Worm (Caenorhabditis elegans) whole organism, L2 larva: ENCODE measurements around the gene idpa-1.
A peak's percentile ranks its signal among the peaks of the same experiment; 100 is the strongest.

Source experiments
- F13H6.1 ChIP-seq: sonication (generic microtip); optimal IDR thresholded peaks from 2 replicates; lab custom pipeline; 2016; ENCODE audit warnings: missing genetic modification characterization, missing compliant biosample characterization
- R02D3.7 ChIP-seq: fragments of 150-350 bp; optimal IDR thresholded peaks from 2 replicates; lab custom pipeline; 2014; ENCODE audit warnings: missing biosample characterization, missing genetic modification characterization
- Y55F3AM.14 ChIP-seq: fragments of 200-800 bp; sonication (Bioruptor generic); optimal IDR thresholded peaks from 2 replicates; lab custom pipeline; 2018; ENCODE audit warnings: mild to moderate bottlenecking, missing genetic modification characterization, missing compliant biosample characterization
- ZK546.5 ChIP-seq: sonication (generic microtip); optimal IDR thresholded peaks from 2 replicates; lab custom pipeline; 2017; ENCODE audit warnings: missing biosample characterization, missing genetic modification characterization
- alr-1 ChIP-seq: fragments of 150-350 bp; optimal IDR thresholded peaks from 2 replicates; lab custom pipeline; 2014; ENCODE audit warnings: missing biosample characterization, missing genetic modification characterization
- aly-2 ChIP-seq: fragments of 150-350 bp; optimal IDR thresholded peaks from 2 replicates; lab custom pipeline; 2014; ENCODE audit warnings: missing biosample characterization, missing genetic modification characterization
- ama-1 ChIP-seq: fragments of 150-350 bp; optimal IDR thresholded peaks from 2 replicates; lab custom pipeline; 2018; ENCODE audit warnings: inconsistent platforms
- blmp-1 ChIP-seq: sonication (generic microtip); optimal IDR thresholded peaks from 2 replicates; lab custom pipeline; 2017; ENCODE audit warnings: missing genetic modification characterization, mild to moderate bottlenecking, missing compliant biosample characterization, antibody characterized with exemption, moderate library complexity; ENCODE audit not compliant: insufficient read depth
- ceh-82 ChIP-seq: fragments of 150-350 bp; optimal IDR thresholded peaks from 2 replicates; lab custom pipeline; 2014; ENCODE audit warnings: missing biosample characterization, missing genetic modification characterization
- crh-2 ChIP-seq: sonication (generic microtip); optimal IDR thresholded peaks from 2 replicates; lab custom pipeline; 2017; ENCODE audit warnings: missing biosample characterization, missing genetic modification characterization
- dmd-4 ChIP-seq: sonication (generic microtip); optimal IDR thresholded peaks from 2 replicates; lab custom pipeline; 2017; ENCODE audit warnings: missing biosample characterization, missing genetic modification characterization
- egl-27 ChIP-seq: sonication (generic microtip); optimal IDR thresholded peaks from 3 replicates; lab custom pipeline; 2017; ENCODE audit warnings: missing biosample characterization, missing genetic modification reagents, missing genetic modification characterization
- elt-1 ChIP-seq: fragments of 150-350 bp; optimal IDR thresholded peaks from 2 replicates; lab custom pipeline; 2014; ENCODE audit warnings: missing biosample characterization, missing genetic modification characterization
- elt-3 ChIP-seq: sonication (generic microtip); optimal IDR thresholded peaks from 2 replicates; lab custom pipeline; 2017; ENCODE audit warnings: missing biosample characterization, missing genetic modification characterization
- fos-1 ChIP-seq: fragments of 150-350 bp; optimal IDR thresholded peaks from 2 replicates; lab custom pipeline; 2014; ENCODE audit warnings: missing biosample characterization, missing genetic modification characterization
- gmeb-1 ChIP-seq: fragments of 150-350 bp; optimal IDR thresholded peaks from 2 replicates; lab custom pipeline; 2014; ENCODE audit warnings: missing biosample characterization, missing genetic modification characterization
- lin-11 ChIP-seq: fragments of 150-350 bp; sonication (generic microtip); optimal IDR thresholded peaks from 2 replicates; lab custom pipeline; 2014; ENCODE audit warnings: missing biosample characterization, missing genetic modification characterization, inconsistent platforms, mixed read lengths
- lin-13 ChIP-seq: fragments of 150-350 bp; optimal IDR thresholded peaks from 2 replicates; lab custom pipeline; 2014; ENCODE audit warnings: missing biosample characterization, missing genetic modification reagents, missing genetic modification characterization
- lin-39 ChIP-seq: fragments of 150-350 bp; optimal IDR thresholded peaks from 2 replicates; lab custom pipeline; 2014; ENCODE audit warnings: missing biosample characterization, missing genetic modification reagents, missing genetic modification characterization
- lsy-2 ChIP-seq, 2 experiments: fragments of 150-350 bp in 1 of 2; sonication (generic microtip) in 1 of 2; optimal IDR thresholded peaks; 2 replicates each; lab custom pipeline; 2014 to 2017; ENCODE audit warnings: missing biosample characterization in 2 of 2, missing genetic modification characterization in 2 of 2
- mab-5 ChIP-seq: fragments of 150-350 bp; optimal IDR thresholded peaks from 2 replicates; lab custom pipeline; 2014; ENCODE audit warnings: missing biosample characterization, missing genetic modification characterization
- mbf-1 ChIP-seq: sonication (generic microtip); optimal IDR thresholded peaks from 2 replicates; lab custom pipeline; 2017; ENCODE audit warnings: missing biosample characterization, missing genetic modification characterization
- mdl-1 ChIP-seq, 2 experiments: fragments of 150-350 bp in 1 of 2; sonication (generic microtip) in 1 of 2; optimal IDR thresholded peaks; 2 replicates each; lab custom pipeline; 2017; ENCODE audit warnings: missing biosample characterization in 2 of 2, missing genetic modification characterization in 2 of 2
- nhr-11 ChIP-seq: fragments of 150-350 bp; optimal IDR thresholded peaks from 2 replicates; lab custom pipeline; 2014; ENCODE audit warnings: missing biosample characterization, missing genetic modification characterization
- nhr-12 ChIP-seq: fragments of 150-350 bp; optimal IDR thresholded peaks from 2 replicates; lab custom pipeline; 2014; ENCODE audit warnings: missing biosample characterization, missing genetic modification characterization
- nhr-129 ChIP-seq: fragments of 150-350 bp; optimal IDR thresholded peaks from 2 replicates; lab custom pipeline; 2014; ENCODE audit warnings: missing biosample characterization, missing genetic modification characterization
- nhr-21 ChIP-seq: fragments of 150-350 bp; optimal IDR thresholded peaks from 2 replicates; lab custom pipeline; 2014; ENCODE audit warnings: missing biosample characterization, missing genetic modification characterization
- nhr-23 ChIP-seq: fragments of 150-350 bp; optimal IDR thresholded peaks from 2 replicates; lab custom pipeline; 2014; ENCODE audit warnings: missing biosample characterization, missing genetic modification reagents, missing genetic modification characterization
- nhr-25 ChIP-seq: fragments of 150-350 bp; sonication (generic microtip); optimal IDR thresholded peaks from 3 replicates; lab custom pipeline; 2014; ENCODE audit warnings: missing biosample characterization, missing genetic modification characterization
- nhr-6 ChIP-seq: fragments of 150-350 bp; optimal IDR thresholded peaks from 2 replicates; lab custom pipeline; 2014; ENCODE audit warnings: missing biosample characterization, missing genetic modification characterization
- peb-1 ChIP-seq: fragments of 150-350 bp; optimal IDR thresholded peaks from 2 replicates; lab custom pipeline; 2014; ENCODE audit warnings: missing biosample characterization, missing genetic modification characterization
- sem-4 ChIP-seq: fragments of 150-350 bp; optimal IDR thresholded peaks from 2 replicates; lab custom pipeline; 2014; ENCODE audit warnings: missing biosample characterization, missing genetic modification reagents, missing genetic modification characterization
- sma-3 ChIP-seq: sonication (generic microtip); optimal IDR thresholded peaks from 2 replicates; lab custom pipeline; 2016; ENCODE audit warnings: missing genetic modification reagents, missing genetic modification characterization, missing compliant biosample characterization
- sma-9 ChIP-seq, 2 experiments: fragments of 150-350 bp in 1 of 2; sonication (generic microtip) in 1 of 2; optimal IDR thresholded peaks; 2 replicates each; lab custom pipeline; 2014 to 2016; ENCODE audit warnings: missing genetic modification characterization in 2 of 2, mild to moderate bottlenecking in 1 of 2, missing biosample characterization in 1 of 2, missing compliant biosample characterization in 1 of 2, missing genetic modification reagents in 1 of 2, moderate library complexity in 1 of 2
- zag-1 ChIP-seq: fragments of 150-350 bp; optimal IDR thresholded peaks from 2 replicates; lab custom pipeline; 2014; ENCODE audit warnings: missing biosample characterization, missing genetic modification characterization
- ztf-11 ChIP-seq: sonication (generic microtip); optimal IDR thresholded peaks from 2 replicates; lab custom pipeline; 2017; ENCODE audit warnings: missing biosample characterization, missing genetic modification characterization
- ztf-4 ChIP-seq: fragments of 150-350 bp; optimal IDR thresholded peaks from 2 replicates; lab custom pipeline; 2014; ENCODE audit warnings: missing biosample characterization, missing genetic modification characterization

The idpa-1 gene

DNA sequence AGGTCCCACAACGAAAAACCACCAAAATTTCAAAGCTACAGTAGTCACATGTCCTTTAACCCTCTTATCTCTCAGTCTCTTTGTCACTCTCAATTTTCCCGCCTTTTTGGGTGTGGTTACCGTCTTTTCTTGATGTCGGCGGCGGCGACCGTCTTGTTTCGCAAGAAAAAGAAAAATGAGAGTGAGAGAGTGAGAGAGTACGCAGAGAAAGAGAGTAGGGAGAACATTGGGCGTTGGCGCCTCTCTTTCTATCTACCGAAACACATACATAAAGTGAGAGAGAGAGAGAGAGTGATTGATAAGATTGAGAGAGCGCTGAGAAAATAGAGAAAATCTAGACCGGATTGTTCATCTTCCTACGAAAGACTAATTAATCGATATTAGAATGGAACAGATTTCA, 25.1 kb downstream of the idpa-1 start (continued):
- TF ChIP-seq nhr-12 (tag; lab: Kevin White, UChicago) = no peak
- TF ChIP-seq R02D3.7 = no peak
- TF ChIP-seq ceh-82 (tag; lab: Kevin White, UChicago) = no peak
- TF ChIP-seq mab-5 (tag; lab: Kevin White, UChicago) = no peak
- peak; percentile 63 for TF ChIP-seq lin-13 (GFP tag; lab: Kevin White, UChicago)
- TF ChIP-seq sma-3 (GFP tag; lab: Kevin White, UChicago) = peak; percentile 96
- TF ChIP-seq F13H6.1 (tag; lab: Kevin White, UChicago) = peak; percentile 70
- TF ChIP-seq egl-27 (tag; lab: Kevin White, UChicago) = peak; percentile 64
- TF ChIP-seq ztf-11 = no peak
- TF ChIP-seq blmp-1 (tag; lab: Kevin White, UChicago) = peak; percentile 92
- TF ChIP-seq elt-3 (tag; lab: Kevin White, UChicago) = no peak
- peak; percentile 95 for TF ChIP-seq nhr-25 (tag; lab: Kevin White, UChicago)
- no peak for TF ChIP-seq nhr-11 (tag; lab: Kevin White, UChicago)
- TF ChIP-seq nhr-6 (tag; lab: Kevin White, UChicago) = peak; percentile 16

DNA sequence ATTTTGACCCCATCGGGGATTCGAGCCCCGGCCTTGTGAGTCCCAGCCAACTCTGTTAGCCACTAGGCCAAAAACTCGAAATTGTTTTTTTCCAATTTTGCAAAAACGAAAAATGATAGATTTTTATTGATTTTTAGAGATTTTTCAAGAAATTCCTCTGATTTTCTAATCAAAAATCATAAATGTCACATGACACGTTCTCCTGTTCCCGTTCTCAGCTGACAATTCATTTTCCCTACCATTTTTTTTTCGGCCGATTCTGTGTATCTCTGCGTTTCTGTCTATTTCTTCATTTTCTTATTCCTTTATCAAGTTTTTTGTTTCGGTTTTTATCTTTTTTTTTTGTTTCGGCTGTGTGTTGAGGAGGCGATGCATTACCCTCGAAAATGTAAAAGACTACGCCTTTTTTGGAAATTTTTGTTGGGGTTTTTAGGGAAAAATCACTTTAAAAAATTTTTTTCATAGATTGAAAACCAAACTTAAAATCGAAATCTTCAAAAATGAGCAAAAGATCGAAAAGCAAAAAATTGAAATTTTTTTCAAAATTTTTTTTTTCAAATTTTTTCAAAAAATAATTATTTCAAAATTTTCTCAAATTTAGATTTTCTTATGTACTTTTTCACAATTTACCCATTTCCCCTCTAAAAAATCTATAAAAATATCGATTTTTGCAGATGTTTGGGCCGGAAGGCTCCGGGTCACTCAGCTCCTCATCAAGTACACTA, 26.7 kb downstream of the idpa-1 start, which contains the start of gene klf-1:
TSS of gene klf-1 (plus strand) at position 675 of the 725 bp plus-strand sequence.
- no peak for TF ChIP-seq nhr-129
- no peak for TF ChIP-seq Y55F3AM.14 (GFP tag; lab: Kevin White, UChicago)
- TF ChIP-seq dmd-4 = no peak
- no peak for TF ChIP-seq elt-1 (tag; lab: Kevin White, UChicago)
- TF ChIP-seq ZK546.5 = no peak
- no peak for TF ChIP-seq nhr-6 (tag; lab: Kevin White, UChicago)
- peak; percentile 59 for TF ChIP-seq nhr-25 (tag; lab: Kevin White, UChicago)
- no peak for TF ChIP-seq ztf-4
- TF ChIP-seq zag-1 (tag; lab: Kevin White, UChicago) = no peak
- no peak for TF ChIP-seq sem-4
- TF ChIP-seq fos-1 (tag; lab: Kevin White, UChicago) = peak; percentile 19
- no peak for TF ChIP-seq nhr-23 (tag; lab: Kevin White, UChicago)
- no peak for TF ChIP-seq lin-11
- TF ChIP-seq aly-2 (tag; lab: Kevin White, UChicago) = no peak
- TF ChIP-seq sma-9 (GFP tag; optimal IDR thresholded peaks at IDR 0.05; lab: Kevin White, UChicago) = peak; percentile 42
- no peak for TF ChIP-seq sma-9 (tag; optimal IDR thresholded peaks at IDR 0.05; lab: Kevin White, UChicago)
- TF ChIP-seq peb-1 = no peak
- peak; percentile 14 for TF ChIP-seq nhr-21
- TF ChIP-seq crh-2 (tag; lab: Kevin White, UChicago) = peak; percentile 61
- TF ChIP-seq mdl-1 (tag; optimal IDR thresholded peaks at IDR 0.05; lab: Kevin White, UChicago) = no peak
- TF ChIP-seq gmeb-1 (tag; lab: Kevin White, UChicago) = peak; percentile 3
- TF ChIP-seq lin-13 (GFP tag; lab: Kevin White, UChicago) = no peak
- peak; percentile 32 for TF ChIP-seq blmp-1 (tag; lab: Kevin White, UChicago)
- TF ChIP-seq lsy-2 (tag; optimal IDR thresholded peaks at IDR 0.05; lab: Kevin White, UChicago) = peak in 1 of 2 experiments; percentile 18
- TF ChIP-seq sma-3 (GFP tag; lab: Kevin White, UChicago) = peak; percentile 36
- TF ChIP-seq F13H6.1 (tag; lab: Kevin White, UChicago) = peak; percentile 9
- TF ChIP-seq lin-39 (tag; lab: Kevin White, UChicago) = no peak
- no peak for TF ChIP-seq ama-1 (lab: Kevin White, UChicago)
- TF ChIP-seq ztf-11 = no peak
- no peak for TF ChIP-seq mbf-1
- TF ChIP-seq, all 48 proteins: peak for 10

DNA sequence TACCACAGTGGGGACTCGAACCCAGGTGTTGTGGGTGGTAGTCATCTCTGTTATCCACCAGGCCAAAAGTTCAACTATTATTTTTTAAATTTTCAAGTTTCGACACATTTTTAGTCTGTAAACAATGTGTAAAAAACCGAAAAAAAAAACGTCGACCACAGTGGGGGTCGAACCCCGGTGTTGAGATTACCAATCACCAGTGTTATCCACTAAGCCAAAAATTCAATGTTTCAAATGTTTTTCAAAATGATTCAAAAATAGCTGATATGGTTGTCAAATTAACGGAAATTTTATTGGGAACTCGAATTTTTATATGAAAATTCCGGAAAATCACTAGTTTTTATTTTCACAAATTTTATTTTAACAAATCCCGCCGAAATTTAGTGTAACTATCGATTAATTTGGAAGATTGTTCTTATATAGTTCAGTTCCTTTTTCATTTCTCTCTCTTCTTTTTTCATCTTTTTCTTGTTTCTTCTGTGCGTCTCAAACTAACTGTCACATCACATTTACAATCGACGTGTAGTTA, 27.8 kb downstream of the idpa-1 start:
- TF ChIP-seq alr-1 (tag; lab: Kevin White, UChicago) (no peak), R02D3.7 (no peak), lin-11 (no peak), blmp-1 (tag; lab: Kevin White, UChicago) (peak; percentile 74), lsy-2 (tag; optimal IDR thresholded peaks at IDR 0.05; lab: Kevin White, UChicago) (no peak), lin-13 (GFP tag; lab: Kevin White, UChicago) (no peak), nhr-25 (tag; lab: Kevin White, UChicago) (peak; percentile 49)
- TF ChIP-seq, all 48 proteins: peak for 2
